Fruit fly (Drosophila melanogaster) whole organism, embryonic: Measurements from ENCODE around the gene Ifrd1.

Source experiments
- Atf6 ChIP-seq: fragments of 200-800 bp; sonication (Bioruptor generic); IDR thresholded peaks from 2 replicates; pipeline ENCODE4 v1.3.6; 2022; ENCODE audit warnings: missing biosample characterization, missing genetic modification characterization
- B-H1 ChIP-seq: fragments of 200-800 bp; sonication (Bioruptor generic); IDR thresholded peaks from 3 replicates; pipeline ENCODE4 v1.3.6; 2022; ENCODE audit warnings: missing biosample characterization, missing genetic modification characterization
- BEAF-32 ChIP-seq: fragments of 200-800 bp; sonication (Bioruptor generic); optimal IDR thresholded peaks from 3 replicates; lab custom pipeline; 2017; ENCODE audit warnings: missing biosample characterization, missing genetic modification characterization, mild to moderate bottlenecking, moderate library complexity, missing genetic modification reagents
- Blimp-1 ChIP-seq: fragments of 200-800 bp; sonication (Bioruptor generic); optimal IDR thresholded peaks from 3 replicates; lab custom pipeline; 2018; ENCODE audit warnings: missing biosample characterization, missing genetic modification characterization, mild to moderate bottlenecking, moderate library complexity, missing genetic modification reagents
- BtbVII ChIP-seq: fragments of 200-800 bp; sonication (Bioruptor generic); optimal IDR thresholded peaks from 3 replicates; lab custom pipeline; 2017; ENCODE audit warnings: missing biosample characterization, mild to moderate bottlenecking, missing genetic modification characterization
- CG10147 ChIP-seq: fragments of 200-800 bp; sonication (Bioruptor generic); optimal IDR thresholded peaks from 2 replicates; lab custom pipeline; 2019; ENCODE audit warnings: missing biosample characterization, mild to moderate bottlenecking, missing genetic modification characterization, moderate library complexity
- CG10979 ChIP-seq: fragments of 200-800 bp; sonication (Bioruptor generic); optimal IDR thresholded peaks from 2 replicates; lab custom pipeline; 2018; ENCODE audit warnings: missing biosample characterization, mild to moderate bottlenecking, missing genetic modification characterization, moderate library complexity
- CG12104 ChIP-seq: fragments of 200-800 bp; sonication (Bioruptor generic); optimal IDR thresholded peaks from 3 replicates; lab custom pipeline; 2016; ENCODE audit warnings: missing biosample characterization, missing genetic modification characterization
- CG14014 ChIP-seq: fragments of 200-800 bp; sonication (Bioruptor generic); IDR thresholded peaks from 2 replicates; pipeline ENCODE4 v1.3.6; 2022; ENCODE audit warnings: missing biosample characterization, missing genetic modification characterization
- CG15073 ChIP-seq: fragments of 200-800 bp; sonication (Bioruptor generic); optimal IDR thresholded peaks from 2 replicates; lab custom pipeline; 2016; ENCODE audit warnings: missing biosample characterization, missing genetic modification characterization
- CG15479 ChIP-seq: fragments of 200-800 bp; sonication (Bioruptor generic); optimal IDR thresholded peaks from 3 replicates; lab custom pipeline; 2019; ENCODE audit warnings: missing biosample characterization, mild to moderate bottlenecking, missing genetic modification characterization, moderate library complexity
- CG1603 ChIP-seq: fragments of 200-800 bp; sonication (Bioruptor generic); optimal IDR thresholded peaks from 2 replicates; lab custom pipeline; 2019; ENCODE audit warnings: missing biosample characterization, mild to moderate bottlenecking, missing genetic modification characterization, moderate library complexity
- CG16779 ChIP-seq: fragments of 200-800 bp; sonication (Bioruptor generic); IDR thresholded peaks from 2 replicates; pipeline ENCODE4 v1.3.6; 2022; ENCODE audit warnings: missing biosample characterization, missing genetic modification characterization
- CG17912 ChIP-seq: fragments of 200-800 bp; sonication (Bioruptor generic); optimal IDR thresholded peaks from 2 replicates; lab custom pipeline; 2018; ENCODE audit warnings: missing biosample characterization, mild to moderate bottlenecking, missing genetic modification characterization
- CG5953 ChIP-seq: fragments of 200-800 bp; sonication (Bioruptor generic); IDR thresholded peaks from 2 replicates; pipeline ENCODE4 v1.3.6; 2022; ENCODE audit warnings: missing biosample characterization, missing genetic modification characterization
- CG8388 ChIP-seq: fragments of 200-800 bp; sonication (Bioruptor generic); optimal IDR thresholded peaks from 2 replicates; lab custom pipeline; 2019; ENCODE audit warnings: missing biosample characterization, mild to moderate bottlenecking, missing genetic modification characterization, moderate library complexity
- CoRest ChIP-seq: fragments of 200-800 bp; sonication (Bioruptor generic); optimal IDR thresholded peaks from 3 replicates; lab custom pipeline; 2018; ENCODE audit warnings: missing biosample characterization, mild to moderate bottlenecking, missing genetic modification characterization, moderate library complexity
- D ChIP-seq, 2 experiments: fragments of 200-800 bp in 1 of 2; fragments of >200 bp in 1 of 2; sonication (Bioruptor generic) in 1 of 2; optimal IDR thresholded peaks; 2 replicates in 1 of 2; 3 replicates in 1 of 2; lab custom pipeline; 2017; ENCODE audit warnings: mild to moderate bottlenecking in 1 of 2, missing biosample characterization in 1 of 2, missing genetic modification characterization in 1 of 2, missing genetic modification reagents in 1 of 2
- D19B ChIP-seq: fragments of 200-800 bp; sonication (Bioruptor generic); optimal IDR thresholded peaks from 2 replicates; lab custom pipeline; 2017; ENCODE audit warnings: missing biosample characterization, mild to moderate bottlenecking, missing genetic modification characterization
- Dek ChIP-seq: fragments of 200-800 bp; sonication (Bioruptor generic); optimal IDR thresholded peaks from 3 replicates; lab custom pipeline; 2019; ENCODE audit warnings: missing biosample characterization, mild to moderate bottlenecking, missing genetic modification characterization, moderate library complexity
- Dref ChIP-seq: fragments of 200-800 bp; sonication (Bioruptor generic); IDR thresholded peaks from 2 replicates; pipeline ENCODE4 v1.3.6; 2022; ENCODE audit warnings: missing biosample characterization, missing genetic modification characterization
- Fer2 ChIP-seq: fragments of 200-800 bp; sonication (Bioruptor generic); optimal IDR thresholded peaks from 2 replicates; lab custom pipeline; 2018; ENCODE audit warnings: missing biosample characterization, mild to moderate bottlenecking, missing genetic modification characterization, moderate library complexity
- Fer3 ChIP-seq: fragments of 200-800 bp; sonication (Bioruptor generic); optimal IDR thresholded peaks from 2 replicates; lab custom pipeline; 2018; ENCODE audit warnings: missing biosample characterization, mild to moderate bottlenecking, missing genetic modification characterization, moderate library complexity
- Hr39 ChIP-seq: fragments of >200 bp; optimal IDR thresholded peaks from 2 replicates; lab custom pipeline; 2017
- Mad ChIP-seq: fragments of 200-800 bp; sonication (Bioruptor generic); optimal IDR thresholded peaks from 2 replicates; lab custom pipeline; 2016; ENCODE audit warnings: missing biosample characterization, missing genetic modification characterization
- Med ChIP-seq: fragments of 200-800 bp; sonication (Bioruptor generic); peaks from one replicate; lab custom pipeline; 2016; ENCODE audit warnings: missing biosample characterization, missing genetic modification characterization, mild to moderate bottlenecking, inconsistent platforms, moderate library complexity
- Myb ChIP-seq: fragments of 200-800 bp; sonication (Bioruptor generic); optimal IDR thresholded peaks from 2 replicates; lab custom pipeline; 2016; ENCODE audit warnings: missing biosample characterization, missing genetic modification characterization
- Neu2 ChIP-seq: fragments of 200-800 bp; sonication (Bioruptor generic); optimal IDR thresholded peaks from 3 replicates; lab custom pipeline; 2016; ENCODE audit warnings: missing biosample characterization, missing genetic modification characterization, borderline replicate concordance
- Nf-YA ChIP-seq: fragments of 200-800 bp; sonication (Bioruptor generic); IDR thresholded peaks from 2 replicates; pipeline ENCODE4 v1.3.6; 2022; ENCODE audit warnings: missing biosample characterization, missing genetic modification characterization
- Rx ChIP-seq: fragments of 200-800 bp; sonication (Bioruptor generic); IDR thresholded peaks from 2 replicates; pipeline ENCODE4 v1.3.6; 2022; ENCODE audit warnings: missing biosample characterization, missing genetic modification characterization
- Stat92E ChIP-seq, 3 experiments: fragments of >200 bp in 2 of 3; fragments of 200-800 bp in 1 of 3; sonication (Bioruptor generic) in 1 of 3; optimal IDR thresholded peaks; 2 replicates each; lab custom pipeline; 2017 to 2019; ENCODE audit warnings: missing biosample characterization in 3 of 3, missing genetic modification characterization in 3 of 3, mild to moderate bottlenecking in 1 of 3, moderate library complexity in 1 of 3
- ap ChIP-seq: fragments of 200-800 bp; sonication (Bioruptor generic); IDR thresholded peaks from 2 replicates; pipeline ENCODE4 v1.3.6; 2022; ENCODE audit warnings: missing biosample characterization, missing genetic modification characterization
- bbx ChIP-seq: fragments of 200-800 bp; sonication (Bioruptor generic); IDR thresholded peaks from 2 replicates; pipeline ENCODE4 v1.3.6; 2022; ENCODE audit warnings: missing biosample characterization, missing genetic modification characterization; ENCODE audit not compliant: partially characterized antibody
- bsh ChIP-seq, 2 experiments: fragments of 200-800 bp; sonication (Bioruptor generic); optimal IDR thresholded peaks; 2 replicates each; lab custom pipeline; 2017 to 2018; ENCODE audit warnings: mild to moderate bottlenecking in 2 of 2, missing biosample characterization in 2 of 2, missing genetic modification characterization in 2 of 2, moderate library complexity in 1 of 2
- chinmo ChIP-seq: fragments of 200-800 bp; sonication (Bioruptor generic); IDR thresholded peaks from 4 replicates; pipeline ENCODE4 v1.3.6; 2022; ENCODE audit warnings: missing biosample characterization, missing genetic modification characterization; ENCODE audit not compliant: partially characterized antibody
- fd96Cb ChIP-seq: fragments of 200-800 bp; sonication (Bioruptor generic); optimal IDR thresholded peaks from 2 replicates; lab custom pipeline; 2018; ENCODE audit warnings: missing biosample characterization, mild to moderate bottlenecking, missing genetic modification characterization, moderate library complexity
- gcm ChIP-seq: fragments of 200-800 bp; sonication (Bioruptor generic); optimal IDR thresholded peaks from 2 replicates; lab custom pipeline; 2019; ENCODE audit warnings: missing biosample characterization, mild to moderate bottlenecking, missing genetic modification characterization, moderate library complexity
- gt ChIP-seq: fragments of 200-800 bp; sonication (Bioruptor generic); IDR thresholded peaks from 2 replicates; pipeline ENCODE4 v1.3.6; 2022; ENCODE audit warnings: missing biosample characterization, missing genetic modification characterization
- lov ChIP-seq, 2 experiments: fragments of 200-800 bp in 1 of 2; fragments of >200 bp in 1 of 2; sonication (Bioruptor generic) in 1 of 2; IDR thresholded peaks in 1 of 2; optimal IDR thresholded peaks in 1 of 2; 2 replicates in 1 of 2; 3 replicates in 1 of 2; pipeline versions ENCODE4 v1.3.6 to Lab custom; 2017 to 2022; ENCODE audit warnings: missing biosample characterization in 1 of 2, missing genetic modification characterization in 1 of 2
- salm ChIP-seq: fragments of 200-800 bp; sonication (Bioruptor generic); optimal IDR thresholded peaks from 2 replicates; lab custom pipeline; 2018; ENCODE audit warnings: missing biosample characterization, mild to moderate bottlenecking, missing genetic modification characterization
- sima ChIP-seq: fragments of 200-800 bp; sonication (Bioruptor generic); optimal IDR thresholded peaks from 2 replicates; lab custom pipeline; 2016; ENCODE audit warnings: missing biosample characterization, missing genetic modification characterization
- sr ChIP-seq: fragments of 200-800 bp; sonication (Bioruptor generic); IDR thresholded peaks from 3 replicates; pipeline ENCODE4 v1.3.6; 2022; ENCODE audit warnings: missing biosample characterization, missing genetic modification characterization
- stwl ChIP-seq: fragments of 200-800 bp; sonication (Bioruptor generic); optimal IDR thresholded peaks from 3 replicates; lab custom pipeline; 2018; ENCODE audit warnings: missing biosample characterization, mild to moderate bottlenecking, missing genetic modification characterization, moderate library complexity
- tap ChIP-seq: fragments of 200-800 bp; optimal IDR thresholded peaks from 3 replicates; lab custom pipeline; 2019; ENCODE audit warnings: missing biosample characterization, mild to moderate bottlenecking, missing genetic modification characterization, moderate library complexity
- trh ChIP-seq: fragments of 200-800 bp; sonication (Bioruptor generic); optimal IDR thresholded peaks from 2 replicates; lab custom pipeline; 2016; ENCODE audit warnings: missing biosample characterization, missing genetic modification characterization
- vnd ChIP-seq: fragments of 200-800 bp; sonication (Bioruptor generic); IDR thresholded peaks from 3 replicates; pipeline ENCODE4 v1.3.6; 2022; ENCODE audit warnings: missing biosample characterization, missing genetic modification characterization; ENCODE audit not compliant: partially characterized antibody
- wor ChIP-seq: fragments of 200-800 bp; sonication (Bioruptor generic); IDR thresholded peaks from 2 replicates; pipeline ENCODE4 v1.3.6; 2022; ENCODE audit warnings: missing biosample characterization, missing genetic modification characterization
- zen ChIP-seq: fragments of 200-800 bp; sonication (Bioruptor generic); optimal IDR thresholded peaks from 3 replicates; lab custom pipeline; 2018; ENCODE audit warnings: missing biosample characterization, mild to moderate bottlenecking, missing genetic modification characterization, moderate library complexity

Ifrd1 gene

dm6 chr2L:2888859-2889443 lies 14.7 kb upstream of the Ifrd1 start (continued):
- TF ChIP-seq CG10147 = no peak
- TF ChIP-seq lov (optimal IDR thresholded peaks at IDR 0.05; lab: Kevin White, UChicago) = no peak
- no peak for TF ChIP-seq lov (GFP tag; IDR thresholded peaks at IDR 0.05; lab: Robert Waterston, UW)
- no peak for TF ChIP-seq CG16779 (GFP tag; lab: Robert Waterston, UW)
- no peak for TF ChIP-seq salm (tag; lab: Kevin White, UChicago)
- no peak for TF ChIP-seq bbx (GFP tag; lab: Robert Waterston, UW)
- TF ChIP-seq CG14014 (GFP tag; lab: Robert Waterston, UW) = no peak
- no peak for TF ChIP-seq Nf-YA (GFP tag; lab: Robert Waterston, UW)
- no peak for TF ChIP-seq sr (GFP tag; lab: Robert Waterston, UW)
- no peak for TF ChIP-seq bsh (GFP tag; optimal IDR thresholded peaks at IDR 0.05; lab: Kevin White, UChicago)
- no peak for TF ChIP-seq ap (GFP tag; lab: Robert Waterston, UW)
- TF ChIP-seq BEAF-32 (GFP tag; lab: Kevin White, UChicago) = no peak
- peak; percentile 34 for TF ChIP-seq zen (tag; lab: Kevin White, UChicago)
- no peak for TF ChIP-seq CG15073
- TF ChIP-seq CG5953 = no peak
- peak; percentile 93 for TF ChIP-seq CG15479 (GFP tag; lab: Kevin White, UChicago)
- TF ChIP-seq tap (tag; lab: Kevin White, UChicago) = no peak
- no peak for TF ChIP-seq Neu2 (GFP tag; lab: Kevin White, UChicago)
- peak; percentile 72 for TF ChIP-seq Med (GFP tag; lab: Kevin White, UChicago)
- TF ChIP-seq stwl (tag; lab: Kevin White, UChicago) = no peak
- TF ChIP-seq CG12104 (GFP tag; lab: Kevin White, UChicago) = no peak
- TF ChIP-seq CG8388 (GFP tag; lab: Kevin White, UChicago) = no peak
- TF ChIP-seq BtbVII (GFP tag; lab: Kevin White, UChicago) = no peak
- no peak for TF ChIP-seq CoRest (tag; lab: Kevin White, UChicago)
- no peak for TF ChIP-seq CG17912 (GFP tag; lab: Kevin White, UChicago)
- no peak for TF ChIP-seq Fer3 (tag; lab: Kevin White, UChicago)
- TF ChIP-seq Hr39 (lab: Kevin White, UChicago) = no peak
- no peak for TF ChIP-seq gcm
- no peak for TF ChIP-seq Mad (GFP tag; lab: Kevin White, UChicago)
- no peak for TF ChIP-seq Dek (tag; lab: Kevin White, UChicago)
- peak; percentile 53 for TF ChIP-seq Blimp-1
- TF ChIP-seq Rx = no peak
- no peak for TF ChIP-seq D19B (GFP tag; lab: Kevin White, UChicago)
- TF ChIP-seq D (optimal IDR thresholded peaks at IDR 0.05; lab: Kevin White, UChicago) = peak; percentile 64
- no peak for TF ChIP-seq D (GFP tag; optimal IDR thresholded peaks at IDR 0.05; lab: Kevin White, UChicago)
- TF ChIP-seq B-H1 (GFP tag; lab: Robert Waterston, UW) = no peak
- TF ChIP-seq chinmo (GFP tag; lab: Robert Waterston, UW) = peak; percentile 87; the same call in 2 of the 4 replicates
- TF ChIP-seq Fer2 (tag; lab: Kevin White, UChicago) = no peak
- TF ChIP-seq CG1603 = no peak
- no peak for TF ChIP-seq Stat92E (GFP tag; optimal IDR thresholded peaks at IDR 0.05; lab: Kevin White, UChicago)
- TF ChIP-seq Myb (GFP tag; lab: Kevin White, UChicago) = no peak
- no peak for TF ChIP-seq CG10979 (tag; lab: Kevin White, UChicago)
- TF ChIP-seq gt (GFP tag; lab: Robert Waterston, UW) = no peak
- no peak for TF ChIP-seq wor (GFP tag; lab: Robert Waterston, UW)
- TF ChIP-seq vnd (GFP tag; lab: Robert Waterston, UW) = no peak
- no peak for TF ChIP-seq Atf6 (GFP tag; lab: Robert Waterston, UW)
- TF ChIP-seq sima (GFP tag; lab: Kevin White, UChicago) = no peak
- TF ChIP-seq trh (GFP tag; lab: Kevin White, UChicago) = no peak
- no peak for TF ChIP-seq Dref
- no peak for TF ChIP-seq fd96Cb (tag; lab: Kevin White, UChicago)
